Fruit fly (Drosophila melanogaster): ENCODE results near the gene NFAT.

dm6 chrX:13615992-13616391, 8.6 kb upstream of the NFAT start:
- TF ChIP-seq CG8478 (optimal IDR thresholded peaks at IDR 0.05) (no peak), usp (GFP tag; optimal IDR thresholded peaks at IDR 0.05) (no peak), psq (optimal IDR thresholded peaks at IDR 0.05) (no peak), EcR (GFP tag; optimal IDR thresholded peaks at IDR 0.05) (no peak), pan (optimal IDR thresholded peaks at IDR 0.05) (no peak), Dll (optimal IDR thresholded peaks at IDR 0.05) (no peak)

All from whole organism.